Worm (Caenorhabditis elegans) whole organism, L3 larva: ENCODE measurements around the gene ZK154.5.

Source experiments
- R02D3.7 ChIP-seq: fragments of 150-350 bp; optimal IDR thresholded peaks from 2 replicates; lab custom pipeline; 2014; ENCODE audit warnings: missing biosample characterization, missing genetic modification characterization
- ZK546.5 ChIP-seq: sonication (generic microtip); optimal IDR thresholded peaks from 2 replicates; lab custom pipeline; 2017; ENCODE audit warnings: missing biosample characterization, missing genetic modification characterization
- aly-2 ChIP-seq: fragments of 150-350 bp; optimal IDR thresholded peaks from 2 replicates; lab custom pipeline; 2014; ENCODE audit warnings: missing biosample characterization, missing genetic modification characterization
- ama-1 ChIP-seq: fragments of 150-350 bp; optimal IDR thresholded peaks from 2 replicates; lab custom pipeline; 2018
- ceh-16 ChIP-seq: sonication (generic microtip); optimal IDR thresholded peaks from 2 replicates; lab custom pipeline; 2017; ENCODE audit warnings: missing biosample characterization, missing genetic modification characterization
- ceh-28 ChIP-seq: fragments of 150-350 bp; optimal IDR thresholded peaks from 2 replicates; lab custom pipeline; 2014; ENCODE audit warnings: missing biosample characterization, missing genetic modification reagents, missing genetic modification characterization
- ceh-82 ChIP-seq: fragments of 150-350 bp; optimal IDR thresholded peaks from 2 replicates; lab custom pipeline; 2014; ENCODE audit warnings: missing biosample characterization, missing genetic modification characterization
- ceh-9 ChIP-seq: sonication (generic microtip); optimal IDR thresholded peaks from 2 replicates; lab custom pipeline; 2018; ENCODE audit warnings: missing biosample characterization, missing genetic modification characterization
- egl-27 ChIP-seq: sonication (generic microtip); optimal IDR thresholded peaks from 4 replicates; lab custom pipeline; 2017; ENCODE audit warnings: missing biosample characterization, missing genetic modification reagents, missing genetic modification characterization
- egl-5 ChIP-seq: fragments of 150-350 bp; optimal IDR thresholded peaks from 2 replicates; lab custom pipeline; 2017; ENCODE audit warnings: missing biosample characterization, missing genetic modification reagents, missing genetic modification characterization, inconsistent platforms
- elt-1 ChIP-seq: fragments of 150-350 bp; optimal IDR thresholded peaks from 2 replicates; lab custom pipeline; 2014; ENCODE audit warnings: missing biosample characterization, missing genetic modification characterization
- elt-2 ChIP-seq: sonication (generic microtip); optimal IDR thresholded peaks from 2 replicates; lab custom pipeline; 2016; ENCODE audit warnings: missing genetic modification reagents, mild to moderate bottlenecking, missing genetic modification characterization, missing compliant biosample characterization
- elt-3 ChIP-seq, 3 experiments: fragments of 150-350 bp in 1 of 3; sonication (generic microtip) in 2 of 3; optimal IDR thresholded peaks; 2 replicates in 2 of 3; 4 replicates in 1 of 3; lab custom pipeline; 2014 to 2017; ENCODE audit warnings: missing biosample characterization in 3 of 3, missing genetic modification characterization in 3 of 3
- eor-1 ChIP-seq, 2 experiments: fragments of 150-350 bp; optimal IDR thresholded peaks; 2 replicates each; lab custom pipeline; 2014 to 2018; ENCODE audit warnings: missing biosample characterization in 2 of 2, missing genetic modification characterization in 2 of 2
- fkh-10 ChIP-seq: sonication (generic microtip); optimal IDR thresholded peaks from 2 replicates; lab custom pipeline; 2017; ENCODE audit warnings: missing biosample characterization, missing genetic modification reagents, missing genetic modification characterization
- fkh-2 ChIP-seq: fragments of 150-350 bp; optimal IDR thresholded peaks from 2 replicates; lab custom pipeline; 2014; ENCODE audit warnings: missing biosample characterization, missing genetic modification reagents, missing genetic modification characterization
- fos-1 ChIP-seq: fragments of 150-350 bp; optimal IDR thresholded peaks from 2 replicates; lab custom pipeline; 2014; ENCODE audit warnings: missing biosample characterization, missing genetic modification characterization
- hmg-11 ChIP-seq: sonication (generic microtip); optimal IDR thresholded peaks from 2 replicates; lab custom pipeline; 2016; ENCODE audit warnings: missing genetic modification characterization, missing compliant biosample characterization
- jun-1 ChIP-seq: fragments of 150-350 bp; optimal IDR thresholded peaks from 2 replicates; lab custom pipeline; 2014; ENCODE audit warnings: missing biosample characterization, missing genetic modification reagents, missing genetic modification characterization
- lin-15B ChIP-seq: fragments of 150-350 bp; optimal IDR thresholded peaks from 2 replicates; lab custom pipeline; 2014; ENCODE audit warnings: missing biosample characterization, missing genetic modification characterization
- lin-39 ChIP-seq: fragments of 150-350 bp; optimal IDR thresholded peaks from 2 replicates; lab custom pipeline; 2018; ENCODE audit warnings: missing biosample characterization, missing genetic modification reagents, missing genetic modification characterization
- lsy-12 ChIP-seq: sonication (generic microtip); optimal IDR thresholded peaks from 2 replicates; lab custom pipeline; 2016; ENCODE audit warnings: mild to moderate bottlenecking, missing genetic modification characterization, missing compliant biosample characterization
- mdl-1 ChIP-seq: fragments of 150-350 bp; optimal IDR thresholded peaks from 2 replicates; lab custom pipeline; 2014; ENCODE audit warnings: missing biosample characterization, missing genetic modification characterization
- mml-1 ChIP-seq: fragments of 150-350 bp; sonication (generic microtip); optimal IDR thresholded peaks from 3 replicates; lab custom pipeline; 2014; ENCODE audit warnings: missing biosample characterization, missing genetic modification characterization
- nfya-1 ChIP-seq: sonication (generic microtip); optimal IDR thresholded peaks from 2 replicates; lab custom pipeline; 2017; ENCODE audit warnings: missing genetic modification characterization, mild to moderate bottlenecking, missing compliant biosample characterization, antibody characterized with exemption, moderate library complexity; ENCODE audit not compliant: insufficient read depth
- nhr-11 ChIP-seq: fragments of 150-350 bp; optimal IDR thresholded peaks from 2 replicates; lab custom pipeline; 2014; ENCODE audit warnings: missing biosample characterization, missing genetic modification characterization
- nhr-12 ChIP-seq: fragments of 150-350 bp; optimal IDR thresholded peaks from 2 replicates; lab custom pipeline; 2014; ENCODE audit warnings: missing biosample characterization, missing genetic modification characterization
- nhr-23 ChIP-seq: fragments of 150-350 bp; optimal IDR thresholded peaks from 2 replicates; lab custom pipeline; 2014; ENCODE audit warnings: missing biosample characterization, missing genetic modification reagents, missing genetic modification characterization
- nhr-25 ChIP-seq: sonication (generic microtip); optimal IDR thresholded peaks from 2 replicates; lab custom pipeline; 2017; ENCODE audit warnings: missing biosample characterization, missing genetic modification characterization
- nhr-28 ChIP-seq: fragments of 150-350 bp; optimal IDR thresholded peaks from 2 replicates; lab custom pipeline; 2014; ENCODE audit warnings: missing biosample characterization, missing genetic modification characterization
- nhr-43 ChIP-seq: sonication (generic microtip); optimal IDR thresholded peaks from 2 replicates; lab custom pipeline; 2016; ENCODE audit warnings: mild to moderate bottlenecking, missing genetic modification characterization, missing compliant biosample characterization; ENCODE audit not compliant: poor library complexity, severe bottlenecking
- nhr-67 ChIP-seq: fragments of 150-350 bp; optimal IDR thresholded peaks from 2 replicates; lab custom pipeline; 2014; ENCODE audit warnings: missing biosample characterization, missing genetic modification characterization
- pha-4 ChIP-seq: fragments of 150-350 bp; optimal IDR thresholded peaks from 2 replicates; lab custom pipeline; 2014; ENCODE audit warnings: missing biosample characterization, missing genetic modification reagents, missing genetic modification characterization
- pqm-1 ChIP-seq: fragments of 150-350 bp; optimal IDR thresholded peaks from 2 replicates; lab custom pipeline; 2017; ENCODE audit warnings: missing biosample characterization, missing genetic modification characterization, inconsistent platforms
- sea-2 ChIP-seq: fragments of 150-350 bp; sonication (generic microtip); optimal IDR thresholded peaks from 4 replicates; lab custom pipeline; 2014; ENCODE audit warnings: missing biosample characterization, missing genetic modification reagents, missing genetic modification characterization
- skn-1 ChIP-seq: fragments of 150-350 bp; optimal IDR thresholded peaks from 2 replicates; lab custom pipeline; 2014; ENCODE audit warnings: missing biosample characterization, missing genetic modification characterization
- snpc-4 ChIP-seq: fragments of 150-350 bp; optimal IDR thresholded peaks from 2 replicates; lab custom pipeline; 2014; ENCODE audit warnings: missing biosample characterization, missing genetic modification characterization
- tbx-2 ChIP-seq: sonication (generic microtip); optimal IDR thresholded peaks from 2 replicates; lab custom pipeline; 2016; ENCODE audit warnings: mild to moderate bottlenecking, missing genetic modification characterization, missing compliant biosample characterization
- unc-39 ChIP-seq: sonication (generic microtip); optimal IDR thresholded peaks from 4 replicates; lab custom pipeline; 2017; ENCODE audit warnings: missing biosample characterization, missing genetic modification characterization
- unc-62 ChIP-seq: fragments of 150-350 bp; sonication (generic microtip); optimal IDR thresholded peaks from 4 replicates; lab custom pipeline; 2014; ENCODE audit warnings: missing biosample characterization, missing genetic modification reagents, missing genetic modification characterization
- zag-1 ChIP-seq: fragments of 150-350 bp; optimal IDR thresholded peaks from 2 replicates; lab custom pipeline; 2014; ENCODE audit warnings: missing biosample characterization, missing genetic modification characterization
- ztf-11 ChIP-seq: fragments of 150-350 bp; optimal IDR thresholded peaks from 2 replicates; lab custom pipeline; 2014; ENCODE audit warnings: missing biosample characterization, missing genetic modification characterization
- ztf-4 ChIP-seq: fragments of 150-350 bp; optimal IDR thresholded peaks from 2 replicates; lab custom pipeline; 2014; ENCODE audit warnings: missing biosample characterization, missing genetic modification characterization

ZK154.5 gene

ce11 chrX:7793377-7794041, 5.8 kb upstream of the ZK154.5 start, which contains the start of gene ZK154.6:
Gene ZK154.6 (minus strand): TSS chrX:7793563.
- TF ChIP-seq hmg-11 (no peak), ceh-16 (no peak), nhr-11 (tag; lab: Kevin White, UChicago) (no peak), unc-39 (tag; lab: Kevin White, UChicago) (no peak), elt-1 (tag; lab: Kevin White, UChicago) (no peak), mdl-1 (tag; lab: Kevin White, UChicago) (peak; percentile 60), fkh-10 (GFP tag; lab: Kevin White, UChicago) (no peak), nfya-1 (tag; lab: Kevin White, UChicago) (peak; percentile 46), eor-1 (tag; optimal IDR thresholded peaks at IDR 0.05; lab: Kevin White, UChicago) (no peak), nhr-25 (tag; lab: Kevin White, UChicago) (peak; percentile 55), pha-4 (peak; percentile 18), mml-1 (no peak), snpc-4 (no peak), lin-39 (tag; lab: Kevin White, UChicago) (peak; percentile 14), fkh-2 (tag; lab: Kevin White, UChicago) (no peak), tbx-2 (tag; lab: Kevin White, UChicago) (no peak), ceh-28 (tag; lab: Kevin White, UChicago) (peak; percentile 91), ama-1 (lab: Kevin White, UChicago) (no peak), nhr-23 (tag; lab: Kevin White, UChicago) (peak; percentile 21)

ce11 chrX:7791802-7792201, 4.1 kb upstream of the ZK154.5 start:
- TF ChIP-seq nhr-11 (tag; lab: Kevin White, UChicago) (peak; percentile 74), nhr-12 (no peak), nhr-43 (tag; lab: Kevin White, UChicago) (no peak), snpc-4 (peak; percentile 37), hmg-11 (peak; percentile 11), elt-1 (tag; lab: Kevin White, UChicago) (no peak), nfya-1 (tag; lab: Kevin White, UChicago) (peak; percentile 72), egl-5 (tag; lab: Kevin White, UChicago) (no peak), lin-39 (tag; lab: Kevin White, UChicago) (peak; percentile 38), jun-1 (tag; lab: Kevin White, UChicago) (peak; percentile 57), egl-27 (tag; lab: Kevin White, UChicago) (no peak), fos-1 (tag; lab: Kevin White, UChicago) (peak; percentile 76), ceh-82 (tag; lab: Kevin White, UChicago) (no peak), lin-15B (tag; lab: Kevin White, UChicago) (peak; percentile 3)

ce11 chrX:7782389-7782788, 5.3 kb downstream of the ZK154.5 start, which contains the start of gene ZK154.4:
Gene ZK154.4 (minus strand): TSS chrX:7782415.
- TF ChIP-seq aly-2 (tag; lab: Kevin White, UChicago), result no peak
- peak; percentile 51 for TF ChIP-seq lin-39 (tag; lab: Kevin White, UChicago)
- no peak for TF ChIP-seq R02D3.7 (tag; lab: Kevin White, UChicago)
- peak; percentile 91 for TF ChIP-seq pha-4
- no peak for TF ChIP-seq unc-39 (tag; lab: Kevin White, UChicago)
- TF ChIP-seq fos-1 (tag; lab: Kevin White, UChicago), result no peak
- TF ChIP-seq elt-3 (tag; optimal IDR thresholded peaks at IDR 0.05; lab: Kevin White, UChicago), result no peak
- peak; percentile 36 for TF ChIP-seq elt-2 (tag; lab: Kevin White, UChicago)
- TF ChIP-seq nhr-43 (tag; lab: Kevin White, UChicago), result peak; percentile 33
- no peak for TF ChIP-seq jun-1 (tag; lab: Kevin White, UChicago)
- no peak for TF ChIP-seq nhr-11 (tag; lab: Kevin White, UChicago)
- TF ChIP-seq lsy-12 (tag; lab: Kevin White, UChicago), result no peak
- no peak for TF ChIP-seq fkh-10 (GFP tag; lab: Kevin White, UChicago)
- TF ChIP-seq fkh-2 (tag; lab: Kevin White, UChicago), result no peak
- peak; percentile 41 for TF ChIP-seq ceh-28 (tag; lab: Kevin White, UChicago)
- TF ChIP-seq egl-27 (tag; lab: Kevin White, UChicago), result no peak
- TF ChIP-seq nhr-23 (tag; lab: Kevin White, UChicago), result no peak
- TF ChIP-seq pqm-1 (tag; lab: Kevin White, UChicago), result no peak
- no peak for TF ChIP-seq zag-1
- no peak for TF ChIP-seq nhr-25 (tag; lab: Kevin White, UChicago)
- no peak for TF ChIP-seq ztf-11 (tag; lab: Kevin White, UChicago)
- no peak for TF ChIP-seq ama-1 (lab: Kevin White, UChicago)
- peak; percentile 77 for TF ChIP-seq hmg-11
- peak; percentile 74 for TF ChIP-seq nfya-1 (tag; lab: Kevin White, UChicago)
- peak; percentile 11 for TF ChIP-seq lin-15B (tag; lab: Kevin White, UChicago)
- no peak for TF ChIP-seq nhr-67 (tag; lab: Kevin White, UChicago)
- TF ChIP-seq nhr-12, result no peak
- no peak for TF ChIP-seq tbx-2 (tag; lab: Kevin White, UChicago)
- TF ChIP-seq unc-62, result no peak
- TF ChIP-seq ceh-9 (tag; lab: Kevin White, UChicago), result no peak
- no peak for TF ChIP-seq eor-1 (tag; optimal IDR thresholded peaks at IDR 0.05; lab: Kevin White, UChicago)
- no peak for TF ChIP-seq ceh-16
- TF ChIP-seq skn-1, result no peak
- no peak for TF ChIP-seq mml-1
- no peak for TF ChIP-seq ztf-4 (tag; lab: Kevin White, UChicago)
- TF ChIP-seq sea-2 (GFP tag; lab: Kevin White, UChicago), result no peak
- TF ChIP-seq ZK546.5 (tag; lab: Kevin White, UChicago), result no peak
- no peak for TF ChIP-seq elt-1 (tag; lab: Kevin White, UChicago)
- TF ChIP-seq egl-5 (tag; lab: Kevin White, UChicago), result peak; percentile 25
- TF ChIP-seq ceh-82 (tag; lab: Kevin White, UChicago), result no peak
- TF ChIP-seq nhr-28 (tag; lab: Kevin White, UChicago), result no peak
- TF ChIP-seq snpc-4, result no peak
